Fruit fly (Drosophila melanogaster) whole organism, embryonic: Measurements from ENCODE around the gene nwk.

ENCODE experiments used
- Awh ChIP-seq: fragments of 200-800 bp; sonication (Bioruptor generic); IDR thresholded peaks from 2 replicates; pipeline ENCODE4, ENCODE4 v1.3.6; 2022; ENCODE audit warnings: missing biosample characterization, missing genetic modification characterization
- BtbVII ChIP-seq: fragments of 200-800 bp; sonication (Bioruptor generic); optimal IDR thresholded peaks from 3 replicates; lab custom pipeline; 2017; ENCODE audit warnings: missing biosample characterization, mild to moderate bottlenecking, missing genetic modification characterization
- Bteb2 ChIP-seq: fragments of 200-800 bp; sonication (Bioruptor generic); optimal IDR thresholded peaks from 2 replicates; lab custom pipeline; 2016; ENCODE audit warnings: missing biosample characterization, missing genetic modification characterization
- CG10462 ChIP-seq: fragments of 200-800 bp; sonication (Bioruptor generic); optimal IDR thresholded peaks from 2 replicates; lab custom pipeline; 2016; ENCODE audit warnings: missing biosample characterization, missing genetic modification characterization
- CG11093 ChIP-seq: fragments of 200-800 bp; sonication (Bioruptor generic); IDR thresholded peaks from 3 replicates; pipeline ENCODE4 v1.3.6; 2022; ENCODE audit warnings: missing biosample characterization, missing genetic modification characterization
- CG11695 ChIP-seq: fragments of 200-800 bp; sonication (Bioruptor generic); IDR thresholded peaks from 3 replicates; pipeline ENCODE4 v1.3.6; 2022; ENCODE audit warnings: missing biosample characterization, missing genetic modification characterization
- CG13287 ChIP-seq: fragments of 200-800 bp; sonication (Bioruptor generic); IDR thresholded peaks from 2 replicates; pipeline ENCODE4 v1.3.6; 2022; ENCODE audit warnings: missing biosample characterization, missing genetic modification characterization; ENCODE audit not compliant: partially characterized antibody
- CG15696 ChIP-seq: fragments of 200-800 bp; sonication (Bioruptor generic); optimal IDR thresholded peaks from 2 replicates; lab custom pipeline; 2019; ENCODE audit warnings: missing biosample characterization, mild to moderate bottlenecking, missing genetic modification characterization, moderate library complexity
- CG1603 ChIP-seq: fragments of 200-800 bp; sonication (Bioruptor generic); optimal IDR thresholded peaks from 2 replicates; lab custom pipeline; 2019; ENCODE audit warnings: missing biosample characterization, mild to moderate bottlenecking, missing genetic modification characterization, moderate library complexity
- CG16863 ChIP-seq: fragments of 200-800 bp; sonication (Bioruptor generic); optimal IDR thresholded peaks from 3 replicates; lab custom pipeline; 2016; ENCODE audit warnings: missing biosample characterization, missing genetic modification characterization
- CG18764 ChIP-seq: fragments of 200-800 bp; sonication (Bioruptor generic); optimal IDR thresholded peaks from 3 replicates; lab custom pipeline; 2016; ENCODE audit warnings: missing biosample characterization, missing genetic modification characterization
- CG2116 ChIP-seq: fragments of 200-800 bp; sonication (Bioruptor generic); optimal IDR thresholded peaks from 3 replicates; lab custom pipeline; 2018; ENCODE audit warnings: missing biosample characterization, mild to moderate bottlenecking, missing genetic modification characterization
- CG2889 ChIP-seq: fragments of 200-800 bp; sonication (Bioruptor generic); IDR thresholded peaks from 3 replicates; pipeline ENCODE4 v1.3.6; 2022; ENCODE audit warnings: missing biosample characterization, missing genetic modification characterization
- CG3065 ChIP-seq: fragments of 200-800 bp; sonication (Bioruptor generic); optimal IDR thresholded peaks from 2 replicates; lab custom pipeline; 2016; ENCODE audit warnings: missing biosample characterization, missing genetic modification characterization
- CG3847 ChIP-seq: fragments of 200-800 bp; sonication (Bioruptor generic); IDR thresholded peaks from 2 replicates; pipeline ENCODE4 v1.3.6; 2022; ENCODE audit warnings: missing biosample characterization, missing genetic modification characterization
- CG4404 ChIP-seq: fragments of 200-800 bp; sonication (Bioruptor generic); IDR thresholded peaks from 2 replicates; pipeline ENCODE4 v1.3.6; 2022; ENCODE audit warnings: missing biosample characterization, missing genetic modification characterization
- CG4730 ChIP-seq: fragments of 200-800 bp; sonication (Bioruptor generic); IDR thresholded peaks from 2 replicates; pipeline ENCODE4 v1.3.6; 2022; ENCODE audit warnings: missing biosample characterization, missing genetic modification characterization
- CG5245 ChIP-seq: fragments of 200-800 bp; sonication (Bioruptor generic); optimal IDR thresholded peaks from 3 replicates; lab custom pipeline; 2016; ENCODE audit warnings: missing biosample characterization, missing genetic modification characterization
- CG6854 ChIP-seq: fragments of 200-800 bp; sonication (Bioruptor generic); optimal IDR thresholded peaks from 3 replicates; lab custom pipeline; 2017; ENCODE audit warnings: missing biosample characterization, mild to moderate bottlenecking, missing genetic modification characterization
- CG7786 ChIP-seq: fragments of 200-800 bp; sonication (Bioruptor generic); optimal IDR thresholded peaks from 2 replicates; lab custom pipeline; 2016; ENCODE audit warnings: missing biosample characterization, missing genetic modification characterization
- CG9817 ChIP-seq: fragments of 200-800 bp; sonication (Bioruptor generic); optimal IDR thresholded peaks from 2 replicates; lab custom pipeline; 2018; ENCODE audit warnings: missing biosample characterization, mild to moderate bottlenecking, missing genetic modification characterization, moderate library complexity
- CG9876 ChIP-seq: fragments of 200-800 bp; sonication (Bioruptor generic); optimal IDR thresholded peaks from 2 replicates; lab custom pipeline; 2016; ENCODE audit warnings: missing biosample characterization, missing genetic modification characterization
- Deaf1 ChIP-seq: fragments of 200-800 bp; optimal IDR thresholded peaks from 3 replicates; lab custom pipeline; 2019; ENCODE audit warnings: missing biosample characterization, mild to moderate bottlenecking, missing genetic modification characterization, moderate library complexity
- HLH4C ChIP-seq: fragments of 200-800 bp; sonication (Bioruptor generic); IDR thresholded peaks from 3 replicates; pipeline ENCODE4 v1.3.6; 2022; ENCODE audit warnings: missing biosample characterization, missing genetic modification characterization; ENCODE audit not compliant: partially characterized antibody
- Mrtf ChIP-seq: fragments of 200-800 bp; sonication (Bioruptor generic); IDR thresholded peaks from 3 replicates; pipeline ENCODE4 v1.3.6; 2022; ENCODE audit warnings: missing biosample characterization, missing genetic modification characterization
- Oaz ChIP-seq: fragments of 200-800 bp; sonication (Bioruptor generic); IDR thresholded peaks from 2 replicates; pipeline ENCODE4 v1.3.6; 2022; ENCODE audit warnings: missing biosample characterization, missing genetic modification characterization
- PHDP ChIP-seq: fragments of 200-800 bp; sonication (Bioruptor generic); optimal IDR thresholded peaks from 3 replicates; lab custom pipeline; 2018; ENCODE audit warnings: missing biosample characterization, mild to moderate bottlenecking, missing genetic modification characterization, moderate library complexity
- ab ChIP-seq: fragments of 200-800 bp; sonication (Bioruptor generic); optimal IDR thresholded peaks from 2 replicates; lab custom pipeline; 2016; ENCODE audit warnings: missing biosample characterization, missing genetic modification characterization
- ap ChIP-seq: fragments of 200-800 bp; sonication (Bioruptor generic); IDR thresholded peaks from 2 replicates; pipeline ENCODE4 v1.3.6; 2022; ENCODE audit warnings: missing biosample characterization, missing genetic modification characterization
- ato ChIP-seq: fragments of 200-800 bp; sonication (Bioruptor generic); IDR thresholded peaks from 2 replicates; pipeline ENCODE4 v1.3.6; 2022; ENCODE audit warnings: missing biosample characterization, missing genetic modification characterization; ENCODE audit not compliant: partially characterized antibody
- bigmax ChIP-seq: fragments of 200-800 bp; sonication (Bioruptor generic); optimal IDR thresholded peaks from 2 replicates; lab custom pipeline; 2018; ENCODE audit warnings: missing biosample characterization, mild to moderate bottlenecking, missing genetic modification characterization
- cg ChIP-seq: fragments of 200-800 bp; sonication (Bioruptor generic); optimal IDR thresholded peaks from 3 replicates; lab custom pipeline; 2019; ENCODE audit warnings: missing biosample characterization, mild to moderate bottlenecking, missing genetic modification characterization, moderate library complexity
- ci ChIP-seq: fragments of 200-800 bp; sonication (Bioruptor generic); IDR thresholded peaks from 3 replicates; pipeline ENCODE4 v1.3.6; 2022; ENCODE audit warnings: missing biosample characterization, missing genetic modification characterization
- corto ChIP-seq: fragments of 200-800 bp; sonication (Bioruptor generic); optimal IDR thresholded peaks from 2 replicates; lab custom pipeline; 2016; ENCODE audit warnings: missing biosample characterization, mild to moderate bottlenecking, missing genetic modification characterization, moderate library complexity
- crc ChIP-seq: fragments of 200-800 bp; sonication (Bioruptor generic); optimal IDR thresholded peaks from 2 replicates; lab custom pipeline; 2016; ENCODE audit warnings: missing biosample characterization, missing genetic modification characterization
- ken ChIP-seq: fragments of 200-800 bp; sonication (Bioruptor generic); IDR thresholded peaks from 3 replicates; pipeline ENCODE4 v1.3.6; 2022; ENCODE audit warnings: missing biosample characterization, missing genetic modification characterization
- lbe ChIP-seq: fragments of 200-800 bp; sonication (Bioruptor generic); optimal IDR thresholded peaks from 2 replicates; lab custom pipeline; 2016; ENCODE audit warnings: missing biosample characterization, mild to moderate bottlenecking, missing genetic modification characterization
- nerfin-1 ChIP-seq: fragments of 200-800 bp; sonication (Bioruptor generic); optimal IDR thresholded peaks from 3 replicates; lab custom pipeline; 2019; ENCODE audit warnings: missing biosample characterization, mild to moderate bottlenecking, missing genetic modification characterization, moderate library complexity
- nerfin-2 ChIP-seq: fragments of 200-800 bp; sonication (Bioruptor generic); IDR thresholded peaks from 2 replicates; pipeline ENCODE4 v1.3.6; 2022; ENCODE audit warnings: missing biosample characterization, missing genetic modification characterization; ENCODE audit not compliant: partially characterized antibody
- nom ChIP-seq: fragments of 200-800 bp; sonication (Bioruptor generic); optimal IDR thresholded peaks from 2 replicates; lab custom pipeline; 2017; ENCODE audit warnings: missing biosample characterization, missing genetic modification characterization, mild to moderate bottlenecking, moderate library complexity, missing genetic modification reagents
- p53 ChIP-seq: fragments of 200-800 bp; sonication (Bioruptor generic); optimal IDR thresholded peaks from 2 replicates; lab custom pipeline; 2016; ENCODE audit warnings: missing biosample characterization, missing genetic modification characterization
- peb ChIP-seq: fragments of 200-800 bp; sonication (Bioruptor generic); IDR thresholded peaks from 2 replicates; pipeline ENCODE4 v1.3.6; 2022; ENCODE audit warnings: missing biosample characterization, missing genetic modification characterization
- pfk ChIP-seq: fragments of 200-800 bp; sonication (Bioruptor generic); optimal IDR thresholded peaks from 2 replicates; lab custom pipeline; 2018; ENCODE audit warnings: missing biosample characterization, mild to moderate bottlenecking, missing genetic modification characterization, moderate library complexity
- pho ChIP-seq: fragments of 200-800 bp; sonication (Bioruptor generic); optimal IDR thresholded peaks from 2 replicates; lab custom pipeline; 2016; ENCODE audit warnings: missing biosample characterization, missing genetic modification characterization
- phol ChIP-seq: fragments of 200-800 bp; sonication (Bioruptor generic); optimal IDR thresholded peaks from 3 replicates; lab custom pipeline; 2018; ENCODE audit warnings: missing biosample characterization, mild to moderate bottlenecking, missing genetic modification characterization, moderate library complexity
- run ChIP-seq: fragments of 200-800 bp; sonication (Bioruptor generic); optimal IDR thresholded peaks from 3 replicates; lab custom pipeline; 2018; ENCODE audit warnings: missing biosample characterization, mild to moderate bottlenecking, missing genetic modification characterization
- salm ChIP-seq: fragments of 200-800 bp; sonication (Bioruptor generic); optimal IDR thresholded peaks from 2 replicates; lab custom pipeline; 2018; ENCODE audit warnings: missing biosample characterization, mild to moderate bottlenecking, missing genetic modification characterization
- seq ChIP-seq: fragments of 200-800 bp; sonication (Bioruptor generic); IDR thresholded peaks from 2 replicates; pipeline ENCODE4 v1.3.6; 2022; ENCODE audit warnings: missing biosample characterization, missing genetic modification characterization
- twi ChIP-seq: fragments of 200-800 bp; optimal IDR thresholded peaks from 2 replicates; lab custom pipeline; 2019; ENCODE audit warnings: missing biosample characterization, mild to moderate bottlenecking, missing genetic modification characterization, moderate library complexity

Gene nwk

DNA sequence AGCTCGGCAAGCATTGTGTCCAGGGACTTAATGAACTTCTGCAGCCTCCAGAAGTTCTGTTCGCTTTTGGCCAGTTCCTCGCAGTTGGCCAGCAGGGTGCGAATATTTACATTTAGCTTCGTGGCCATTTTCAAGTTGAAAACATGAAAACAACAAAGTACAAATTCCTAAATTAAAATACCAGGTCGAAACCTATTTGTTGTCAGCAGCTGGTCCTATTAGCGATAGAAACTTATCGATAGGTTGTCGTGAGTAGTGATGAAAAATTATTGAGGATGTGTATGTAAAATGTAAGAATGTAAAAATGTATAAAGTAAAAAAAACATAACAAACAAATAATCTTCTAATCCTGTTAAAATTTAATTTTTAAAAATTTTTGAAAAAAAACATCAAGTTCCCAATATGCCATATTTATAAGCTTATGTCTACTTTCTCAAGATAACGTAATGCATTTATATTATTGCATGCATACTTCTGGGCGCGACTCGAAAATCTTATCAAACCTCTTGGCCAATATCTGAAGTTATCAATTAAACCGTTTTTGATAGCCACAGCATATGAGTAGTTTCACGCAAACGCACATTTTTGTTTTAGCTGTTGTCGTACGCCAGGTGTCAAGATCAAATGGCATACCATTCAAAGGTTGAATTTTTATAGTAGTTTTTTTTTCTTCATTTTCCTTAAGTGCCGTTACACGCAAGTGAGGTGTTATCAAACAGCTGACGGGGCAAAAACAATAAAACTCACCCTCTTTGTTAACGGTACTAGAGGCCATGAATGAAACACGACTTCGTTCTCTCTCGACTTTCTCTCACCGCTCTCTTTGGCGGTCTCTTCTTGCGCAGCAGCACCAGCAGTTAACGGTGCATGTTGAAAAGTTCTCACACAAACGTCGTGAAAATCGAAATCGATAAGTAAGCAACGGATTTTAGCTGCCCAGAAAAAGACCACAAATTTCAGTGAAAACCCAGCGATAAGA, at the start of gene nwk, which contains the start of gene Use1 (continued):
- TF ChIP-seq bigmax (GFP tag; lab: Kevin White, UChicago) (no peak), CG2889 (GFP tag; lab: Robert Waterston, UW) (no peak), BtbVII (GFP tag; lab: Kevin White, UChicago) (peak; percentile 14), corto (GFP tag; lab: Kevin White, UChicago) (no peak), nerfin-2 (GFP tag; lab: Robert Waterston, UW) (peak; percentile 22; the same call in 1 of the 2 replicates), PHDP (tag; lab: Kevin White, UChicago) (peak; percentile 2), ap (GFP tag; lab: Robert Waterston, UW) (no peak), phol (peak; percentile 16), Mrtf (no peak), CG18764 (GFP tag; lab: Kevin White, UChicago) (no peak), cg (no peak), Oaz (no peak), run (tag; lab: Kevin White, UChicago) (no peak), nerfin-1 (tag; lab: Kevin White, UChicago) (peak; percentile 84), peb (GFP tag; lab: Robert Waterston, UW) (no peak), CG9876 (GFP tag; lab: Kevin White, UChicago) (no peak), CG6854 (no peak), crc (GFP tag; lab: Kevin White, UChicago) (no peak), CG13287 (GFP tag; lab: Robert Waterston, UW) (peak; percentile 86), Awh (GFP tag; lab: Robert Waterston, UW) (no peak), salm (tag; lab: Kevin White, UChicago) (no peak), ken (GFP tag; lab: Robert Waterston, UW) (no peak), CG2116 (GFP tag; lab: Kevin White, UChicago) (peak; percentile 54), ato (GFP tag; lab: Robert Waterston, UW) (no peak), twi (no peak), nom (GFP tag; lab: Kevin White, UChicago) (no peak), p53 (GFP tag; lab: Kevin White, UChicago) (no peak), CG4730 (no peak), Bteb2 (GFP tag; lab: Kevin White, UChicago) (no peak), CG3847 (GFP tag; lab: Robert Waterston, UW) (peak; percentile 31; the same call in 1 of the 2 replicates), seq (GFP tag; lab: Robert Waterston, UW) (no peak), CG11695 (GFP tag; lab: Robert Waterston, UW) (no peak), CG4404 (GFP tag; lab: Robert Waterston, UW) (no peak), pho (GFP tag; lab: Kevin White, UChicago) (peak; percentile 8), pfk (GFP tag; lab: Kevin White, UChicago) (no peak), Deaf1 (tag; lab: Kevin White, UChicago) (no peak), CG15696 (tag; lab: Kevin White, UChicago) (no peak), CG10462 (GFP tag; lab: Kevin White, UChicago) (peak; percentile 31), CG16863 (GFP tag; lab: Kevin White, UChicago) (no peak), CG5245 (no peak), HLH4C (GFP tag; lab: Robert Waterston, UW) (peak; percentile 62; the same call in 2 of the 3 replicates), CG9817 (no peak), CG1603 (tag; lab: Kevin White, UChicago) (peak; percentile 38), lbe (GFP tag; lab: Kevin White, UChicago) (no peak), CG7786 (no peak), ci (no peak), CG11093 (GFP tag; lab: Robert Waterston, UW) (no peak), CG3065 (GFP tag; lab: Kevin White, UChicago) (no peak), ab (GFP tag; lab: Kevin White, UChicago) (no peak)
